Worm (Caenorhabditis elegans): Measurements from ENCODE around the gene C09G9.5.

- TF ChIP-seq madf-6 (GFP tag; IDR thresholded peaks at IDR 0.05) (no peak), nfya-1 (tag; optimal IDR thresholded peaks at IDR 0.05; ENCODE audit: borderline replicate concordance, insufficient read depth) (no peak), zim-3 (tag; optimal IDR thresholded peaks at IDR 0.05) (no peak), lin-40 (tag; optimal IDR thresholded peaks at IDR 0.05) (no peak), nfya-2 (GFP tag; IDR thresholded peaks at IDR 0.05) (no peak), unc-62 (GFP tag; optimal IDR thresholded peaks at IDR 0.05) (no peak), egrh-3 (GFP tag; IDR thresholded peaks at IDR 0.05) (no peak), him-1 (tag; optimal IDR thresholded peaks at IDR 0.05) (no peak), aptf-2 (GFP tag; conservative IDR thresholded peaks at IDR 0.05) (no peak), dpl-1 (GFP tag; optimal IDR thresholded peaks at IDR 0.05) (no peak), hlh-12 (tag; optimal IDR thresholded peaks at IDR 0.05) (no peak)
Observed at ce11 chrIV:8865343-8865742, 21.0 kb upstream of the C09G9.5 start, which contains the start of gene C09G9.1.

Data from whole organism, young adult.